Worm (Caenorhabditis elegans) whole organism, L3 larva: ENCODE results near the gene F59B1.10.
"Not testable (repeated sequence)": the region's sequence is repeated elsewhere in the genome, so short reads cannot be mapped to it uniquely, and the experiment has no call there.

Experiments
- nhr-237 ChIP-seq: fragments of 150-350 bp; optimal IDR thresholded peaks from 2 replicates; lab custom pipeline; 2014; ENCODE audit warnings: missing biosample characterization, missing genetic modification characterization
- nhr-25 ChIP-seq: sonication (generic microtip); optimal IDR thresholded peaks from 2 replicates; lab custom pipeline; 2017; ENCODE audit warnings: missing biosample characterization, missing genetic modification characterization
- tbx-2 ChIP-seq: sonication (generic microtip); optimal IDR thresholded peaks from 2 replicates; lab custom pipeline; 2016; ENCODE audit warnings: mild to moderate bottlenecking, missing genetic modification characterization, missing compliant biosample characterization
- unc-62 ChIP-seq: fragments of 150-350 bp; sonication (generic microtip); optimal IDR thresholded peaks from 4 replicates; lab custom pipeline; 2014; ENCODE audit warnings: missing biosample characterization, missing genetic modification reagents, missing genetic modification characterization

- not testable (repeated sequence) for TF ChIP-seq unc-62 (GFP tag; lab: Kevin White, UChicago); nhr-237; tbx-2; nhr-25 (tag; lab: Kevin White, UChicago)
Measured at ce11 chrV:3597052-3597451, 50.7 kb downstream of the F59B1.10 start, which contains the start of gene srh-212.
